Worm (Caenorhabditis elegans) whole organism, L4/young adult: ENCODE results near the gene Y39A1A.21.

Source experiments
- W03F9.2 ChIP-seq: fragments of 150-350 bp; optimal IDR thresholded peaks from 2 replicates; lab custom pipeline; 2014; ENCODE audit warnings: missing biosample characterization, missing genetic modification characterization
- him-1 ChIP-seq: sonication (generic microtip); optimal IDR thresholded peaks from 2 replicates; lab custom pipeline; 2016; ENCODE audit warnings: missing genotype, missing genetic modification reagents, missing genetic modification characterization, missing compliant biosample characterization

DNA sequence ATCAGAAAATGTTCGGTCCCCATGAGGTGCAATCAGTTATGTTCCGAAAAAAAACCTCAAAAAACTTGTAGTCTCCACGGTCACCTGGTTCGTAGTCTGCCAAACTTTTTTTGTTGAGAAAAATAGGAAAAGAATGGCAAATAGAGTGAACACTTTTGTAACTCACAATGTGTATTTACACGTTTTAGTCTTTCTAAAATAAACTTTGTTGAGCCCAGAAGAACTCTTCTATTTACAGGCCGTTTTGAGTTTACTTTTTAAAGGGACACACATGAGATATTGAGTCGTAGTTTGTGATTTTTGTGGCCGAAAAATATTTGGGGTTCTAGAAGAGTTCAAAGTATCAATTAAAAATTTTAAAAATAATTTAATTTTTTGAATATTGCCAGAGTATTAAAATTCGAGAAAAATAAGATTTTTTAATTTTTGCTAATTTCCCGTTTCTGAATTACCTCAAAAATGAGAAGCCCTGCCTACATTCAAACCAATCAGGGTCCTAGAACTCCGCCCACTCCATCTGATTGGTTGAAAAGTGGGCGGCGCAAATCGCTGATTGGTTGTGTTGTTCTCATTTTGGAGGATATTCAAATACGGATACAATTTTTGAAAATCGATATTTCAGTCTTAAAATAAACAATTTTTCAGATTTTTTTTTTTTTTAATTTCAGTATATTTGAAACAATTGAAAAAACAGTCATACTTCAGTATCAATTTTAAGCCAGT, 27.9 kb upstream of the Y39A1A.21 start:
- TF ChIP-seq him-1 (tag; lab: Kevin White, UChicago): no peak
- no peak for TF ChIP-seq W03F9.2
